Fruit fly (Drosophila melanogaster) whole organism, adult: ENCODE results near the gene CG45075.

Source experiments
- CG11617 ChIP-seq: fragments of 200-800 bp; sonication (Bioruptor generic); optimal IDR thresholded peaks from 2 replicates; lab custom pipeline; 2017; ENCODE audit warnings: mild to moderate bottlenecking, missing biosample characterization, missing genetic modification reagents, missing genetic modification characterization
- CG12768 ChIP-seq: fragments of 200-800 bp; sonication (Bioruptor generic); optimal IDR thresholded peaks from 2 replicates; lab custom pipeline; 2017; ENCODE audit warnings: missing biosample characterization, missing genetic modification characterization, mild to moderate bottlenecking, moderate library complexity, missing genetic modification reagents
- CG14711 ChIP-seq: fragments of 200-800 bp; sonication (Bioruptor generic); optimal IDR thresholded peaks from 2 replicates; lab custom pipeline; 2018; ENCODE audit warnings: missing biosample characterization, mild to moderate bottlenecking, missing genetic modification characterization, moderate library complexity
- CG1620 ChIP-seq: fragments of 200-800 bp; sonication (Bioruptor generic); optimal IDR thresholded peaks from 2 replicates; lab custom pipeline; 2016; ENCODE audit warnings: missing biosample characterization, missing genetic modification characterization
- CG33017 ChIP-seq: fragments of 200-800 bp; sonication (Bioruptor generic); optimal IDR thresholded peaks from 2 replicates; lab custom pipeline; 2018; ENCODE audit warnings: missing biosample characterization, mild to moderate bottlenecking, missing genetic modification characterization, moderate library complexity
- CG5204 ChIP-seq: fragments of 200-800 bp; sonication (Bioruptor generic); optimal IDR thresholded peaks from 2 replicates; lab custom pipeline; 2016; ENCODE audit warnings: missing biosample characterization, missing genetic modification characterization
- CG7045 ChIP-seq: fragments of 200-800 bp; sonication (Bioruptor generic); optimal IDR thresholded peaks from 2 replicates; lab custom pipeline; 2017; ENCODE audit warnings: missing biosample characterization, mild to moderate bottlenecking, missing genetic modification characterization
- CG7101 ChIP-seq: fragments of 200-800 bp; sonication (Bioruptor generic); optimal IDR thresholded peaks from 2 replicates; lab custom pipeline; 2018; ENCODE audit warnings: missing biosample characterization, mild to moderate bottlenecking, missing genetic modification characterization, moderate library complexity
- Clk ChIP-seq: fragments of 200-800 bp; sonication (Bioruptor generic); optimal IDR thresholded peaks from 2 replicates; lab custom pipeline; 2017; ENCODE audit warnings: missing biosample characterization, missing genetic modification characterization
- Crg-1 ChIP-seq: fragments of 200-800 bp; sonication (Bioruptor generic); optimal IDR thresholded peaks from 2 replicates; lab custom pipeline; 2016; ENCODE audit warnings: missing biosample characterization, missing genetic modification characterization
- Hr96 ChIP-seq: fragments of 200-800 bp; sonication (Bioruptor generic); optimal IDR thresholded peaks from 2 replicates; lab custom pipeline; 2016; ENCODE audit warnings: missing biosample characterization, missing genetic modification characterization
- Mnt ChIP-seq: fragments of 200-800 bp; sonication (Bioruptor generic); optimal IDR thresholded peaks from 2 replicates; lab custom pipeline; 2016; ENCODE audit warnings: missing biosample characterization, mild to moderate bottlenecking, missing genetic modification characterization
- bab1 ChIP-seq: fragments of 200-800 bp; sonication (Bioruptor generic); optimal IDR thresholded peaks from 3 replicates; lab custom pipeline; 2019; ENCODE audit warnings: missing biosample characterization, mild to moderate bottlenecking, missing genetic modification characterization, moderate library complexity
- cic ChIP-seq: fragments of 200-800 bp; sonication (Bioruptor generic); optimal IDR thresholded peaks from 2 replicates; lab custom pipeline; 2017; ENCODE audit warnings: missing biosample characterization, mild to moderate bottlenecking, missing genetic modification characterization, moderate library complexity
- cnc ChIP-seq, 2 experiments: fragments of >200 bp; optimal IDR thresholded peaks; 2 replicates each; lab custom pipeline; 2017
- kay ChIP-seq: fragments of 200-800 bp; sonication (Bioruptor generic); peaks from one replicate; lab custom pipeline; 2016; ENCODE audit warnings: missing biosample characterization, missing genetic modification characterization, borderline replicate concordance
- ovo ChIP-seq: fragments of 200-800 bp; sonication (Bioruptor generic); optimal IDR thresholded peaks from 2 replicates; lab custom pipeline; 2016; ENCODE audit warnings: missing biosample characterization, missing genetic modification characterization
- pad ChIP-seq: fragments of 200-800 bp; sonication (Bioruptor generic); optimal IDR thresholded peaks from 3 replicates; lab custom pipeline; 2017; ENCODE audit warnings: missing biosample characterization, missing genetic modification characterization, mild to moderate bottlenecking, moderate library complexity, missing genetic modification reagents
- tj ChIP-seq: fragments of 200-800 bp; sonication (Bioruptor generic); optimal IDR thresholded peaks from 3 replicates; lab custom pipeline; 2017; ENCODE audit warnings: missing biosample characterization, mild to moderate bottlenecking, missing genetic modification characterization, moderate library complexity
- toe ChIP-seq: fragments of 200-800 bp; sonication (Bioruptor generic); optimal IDR thresholded peaks from 2 replicates; lab custom pipeline; 2016; ENCODE audit warnings: missing biosample characterization, missing genetic modification characterization

CG45075 gene

dm6 chr2L:6084694-6085093, 6.5 kb upstream of the CG45075 start:
- TF ChIP-seq cnc (optimal IDR thresholded peaks at IDR 0.05; lab: Kevin White, UChicago): peak in 1 of 2 experiments; percentile 55
- peak; percentile 9 for TF ChIP-seq cic (GFP tag; lab: Kevin White, UChicago)
- TF ChIP-seq pad (GFP tag; lab: Kevin White, UChicago): no peak

- TF ChIP-seq cic (GFP tag; lab: Kevin White, UChicago) (no peak), CG5204 (no peak), Crg-1 (GFP tag; lab: Kevin White, UChicago) (no peak), CG7045 (no peak), Clk (GFP tag; lab: Kevin White, UChicago) (no peak), bab1 (no peak), CG1620 (GFP tag; lab: Kevin White, UChicago) (no peak), tj (GFP tag; lab: Kevin White, UChicago) (no peak), CG14711 (tag; lab: Kevin White, UChicago) (no peak), kay (GFP tag; lab: Kevin White, UChicago) (no peak), ovo (no peak), CG7101 (tag; lab: Kevin White, UChicago) (no peak), CG12768 (no peak), Hr96 (no peak), cnc (optimal IDR thresholded peaks at IDR 0.05; lab: Kevin White, UChicago) (no peak), pad (GFP tag; lab: Kevin White, UChicago) (no peak), CG33017 (tag; lab: Kevin White, UChicago) (no peak), Mnt (GFP tag; lab: Kevin White, UChicago) (no peak)
These were observed 5.4 kb upstream of the CG45075 start for dm6 chr2L:6085733-6086317.

- TF ChIP-seq CG14711 (tag; lab: Kevin White, UChicago): peak; percentile 8
- TF ChIP-seq Mnt (GFP tag; lab: Kevin White, UChicago): no peak
- peak; percentile 29 for TF ChIP-seq tj (GFP tag; lab: Kevin White, UChicago)
- TF ChIP-seq CG12768: peak; percentile 20
These were observed 4.4 kb upstream of the CG45075 start for dm6 chr2L:6086771-6087170.

DNA sequence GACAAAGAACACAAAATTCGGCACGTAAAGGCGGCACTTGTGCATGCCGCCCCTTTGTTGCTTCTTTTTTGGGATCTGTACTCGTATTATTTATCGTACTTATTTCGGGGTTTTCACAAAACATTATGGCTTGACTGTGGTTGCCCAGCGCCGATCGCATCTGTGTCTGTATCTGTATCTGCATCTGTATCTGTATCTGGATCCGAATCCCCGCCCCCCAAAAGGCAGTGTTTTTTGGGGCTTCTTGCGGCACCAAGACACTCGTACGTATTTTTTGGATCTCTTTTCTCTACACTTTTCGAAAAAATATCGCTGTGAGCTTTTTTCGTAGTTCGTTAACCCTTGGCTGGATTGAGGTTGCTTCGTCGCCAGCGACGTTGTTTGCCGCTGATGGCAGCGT, 3.5 kb upstream of the CG45075 start:
- TF ChIP-seq CG1620 (GFP tag; lab: Kevin White, UChicago): no peak
- TF ChIP-seq kay (GFP tag; lab: Kevin White, UChicago): no peak
- no peak for TF ChIP-seq CG33017 (tag; lab: Kevin White, UChicago)
- TF ChIP-seq CG14711 (tag; lab: Kevin White, UChicago): no peak
- no peak for TF ChIP-seq CG7101 (tag; lab: Kevin White, UChicago)
- no peak for TF ChIP-seq CG12768
- no peak for TF ChIP-seq CG5204
- TF ChIP-seq CG11617: no peak
- no peak for TF ChIP-seq Crg-1 (GFP tag; lab: Kevin White, UChicago)

dm6 chr2L:6088371-6089365, 2.5 kb upstream of the CG45075 start:
- peak; percentile 48 for TF ChIP-seq CG33017 (tag; lab: Kevin White, UChicago)
- peak; percentile 99 for TF ChIP-seq cic (GFP tag; lab: Kevin White, UChicago)
- peak; percentile 49 for TF ChIP-seq Crg-1 (GFP tag; lab: Kevin White, UChicago)
- TF ChIP-seq CG14711 (tag; lab: Kevin White, UChicago): no peak
- peak; percentile 100 for TF ChIP-seq kay (GFP tag; lab: Kevin White, UChicago)
- TF ChIP-seq CG1620 (GFP tag; lab: Kevin White, UChicago): peak; percentile 19
- peak; percentile 47 for TF ChIP-seq Clk (GFP tag; lab: Kevin White, UChicago)
- TF ChIP-seq Mnt (GFP tag; lab: Kevin White, UChicago): peak; percentile 99
- peak; percentile 63 for TF ChIP-seq ovo
- TF ChIP-seq tj (GFP tag; lab: Kevin White, UChicago): peak; percentile 85
- peak; percentile 79 for TF ChIP-seq bab1
- peak; percentile 54 for TF ChIP-seq pad (GFP tag; lab: Kevin White, UChicago)
- TF ChIP-seq CG5204: no peak
- TF ChIP-seq CG11617: peak; percentile 69
- peak; percentile 66 for TF ChIP-seq CG7101 (tag; lab: Kevin White, UChicago)
- TF ChIP-seq Hr96: peak; percentile 52
- TF ChIP-seq CG12768: peak; percentile 88
- TF ChIP-seq toe (GFP tag; lab: Kevin White, UChicago): no peak
- TF ChIP-seq cnc (optimal IDR thresholded peaks at IDR 0.05; lab: Kevin White, UChicago): peak; percentile 91 to 93
- peak; percentile 47 for TF ChIP-seq CG7045

dm6 chr2L:6089604-6090198, 1.5 kb upstream of the CG45075 start:
- TF ChIP-seq cic (GFP tag; lab: Kevin White, UChicago): peak; percentile 99
- TF ChIP-seq bab1: no peak
